Fruit fly (Drosophila melanogaster): Measurements from ENCODE around the gene CG14780.

The CG14780 gene

DNA sequence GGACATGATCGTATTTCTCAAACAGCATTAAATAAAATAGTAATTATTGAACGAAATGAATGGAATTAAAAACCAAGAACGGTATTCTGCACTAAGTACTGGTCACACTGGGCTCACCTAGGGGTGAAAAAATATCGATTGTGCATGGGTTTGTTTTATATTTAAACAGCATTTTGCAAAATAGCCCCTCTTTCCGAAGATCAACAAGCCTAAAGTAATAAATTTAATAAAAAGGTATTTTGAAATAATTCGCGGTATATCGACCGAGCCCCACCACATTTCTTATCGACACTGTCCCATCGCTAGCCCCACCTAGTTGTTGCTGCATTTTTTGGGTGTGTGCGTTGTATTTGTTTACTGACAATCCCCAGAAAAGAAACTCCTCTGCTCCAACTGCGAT lies 1.8 kb upstream of the CG14780 start, which contains the start of gene pck (continued):
- TF ChIP-seq NC2β (GFP tag; optimal IDR thresholded peaks at IDR 0.05) (peak; percentile 71), ham (GFP tag; IDR thresholded peaks at IDR 0.05) (no peak)

dm6 chrX:1476436-1476835 lies 4.1 kb downstream of the CG14780 start:
- TF ChIP-seq CrebB (tag; optimal IDR thresholded peaks at IDR 0.05), result no peak
- no peak for TF ChIP-seq CG8359 (GFP tag; optimal IDR thresholded peaks at IDR 0.05; ENCODE audit: borderline replicate concordance)
- 0 out of 2 replicates have a peak, but pooled peaks have one; percentile 3 for TF ChIP-seq Drgx (GFP tag; IDR thresholded peaks at IDR 0.05)
- TF ChIP-seq nau (GFP tag; optimal IDR thresholded peaks at IDR 0.05), result no peak
- TF ChIP-seq h (optimal IDR thresholded peaks at IDR 0.05), result no peak
- TF ChIP-seq CG13775 (GFP tag; optimal IDR thresholded peaks at IDR 0.05), result no peak
- no peak for TF ChIP-seq CG9215 (GFP tag; IDR thresholded peaks at IDR 0.05)
- TF ChIP-seq Hmr (GFP tag; optimal IDR thresholded peaks at IDR 0.05), result no peak
- TF ChIP-seq Blimp-1 (GFP tag; optimal IDR thresholded peaks at IDR 0.05), result no peak
- TF ChIP-seq rib (GFP tag; IDR thresholded peaks at IDR 0.05), result no peak
- peak; percentile 92 for TF ChIP-seq scrt (GFP tag; optimal IDR thresholded peaks at IDR 0.05)
- no peak for TF ChIP-seq Optix (GFP tag; IDR thresholded peaks at IDR 0.05)
- TF ChIP-seq Fer1 (GFP tag; optimal IDR thresholded peaks at IDR 0.05), result peak; percentile 87
- no peak for TF ChIP-seq klu (GFP tag; IDR thresholded peaks at IDR 0.05)
- TF ChIP-seq Deaf1 (tag; optimal IDR thresholded peaks at IDR 0.05), result peak; percentile 43

dm6 chrX:1476848-1477247 lies 4.5 kb downstream of the CG14780 start, which contains the start of the genes Rab27 and mei-38:
Gene Rab27, minus strand, starts transcription at chrX:1476974.
Gene mei-38, plus strand, starts transcription at chrX:1477063.
- TF ChIP-seq jigr1 (GFP tag; IDR thresholded peaks at IDR 0.05), result no peak
- no peak; the same call in 1 of the 2 replicates for TF ChIP-seq CG4404 (GFP tag; IDR thresholded peaks at IDR 0.05)
- peak; percentile 39 for TF ChIP-seq CG13624 (GFP tag; optimal IDR thresholded peaks at IDR 0.05)
- TF ChIP-seq CG2889 (GFP tag; IDR thresholded peaks at IDR 0.05), result no peak
- TF ChIP-seq CG12299 (tag; optimal IDR thresholded peaks at IDR 0.05), result no peak
- no peak for TF ChIP-seq sim (GFP tag; IDR thresholded peaks at IDR 0.05)
- TF ChIP-seq chm (GFP tag; IDR thresholded peaks at IDR 0.05), result no peak
- no peak for TF ChIP-seq ham (GFP tag; IDR thresholded peaks at IDR 0.05)
- peak; percentile 60; the same call in 2 of the 3 replicates for TF ChIP-seq knrl (GFP tag; IDR thresholded peaks at IDR 0.05; ENCODE audit: partially characterized antibody)
- no peak for TF ChIP-seq CG10959 (GFP tag; IDR thresholded peaks at IDR 0.05)
- TF ChIP-seq ind (GFP tag; optimal IDR thresholded peaks at IDR 0.05), result no peak
- peak; percentile 54 for TF ChIP-seq her (GFP tag; optimal IDR thresholded peaks at IDR 0.05)
- no peak for TF ChIP-seq fd102C (GFP tag; optimal IDR thresholded peaks at IDR 0.05)
- TF ChIP-seq CG34422 (GFP tag; IDR thresholded peaks at IDR 0.05), result no peak
- no peak for TF ChIP-seq Rx (GFP tag; IDR thresholded peaks at IDR 0.05)
- peak; percentile 9 for TF ChIP-seq Camta (GFP tag; optimal IDR thresholded peaks at IDR 0.05)
- TF ChIP-seq CG10431 (GFP tag; optimal IDR thresholded peaks at IDR 0.05), result no peak
- TF ChIP-seq zfh2 (GFP tag; optimal IDR thresholded peaks at IDR 0.05), result peak; percentile 53
- no peak for TF ChIP-seq CG10209 (GFP tag; optimal IDR thresholded peaks at IDR 0.05)
- no peak for TF ChIP-seq sug (tag; optimal IDR thresholded peaks at IDR 0.05)
- no peak for TF ChIP-seq CG15269 (tag; optimal IDR thresholded peaks at IDR 0.05)
- no peak for TF ChIP-seq eve (GFP tag; optimal IDR thresholded peaks at IDR 0.05)
- no peak for TF ChIP-seq CG18476 (GFP tag; optimal IDR thresholded peaks at IDR 0.05)
- no peak for TF ChIP-seq ci (GFP tag; IDR thresholded peaks at IDR 0.05)
- no peak for TF ChIP-seq toy (GFP tag; IDR thresholded peaks at IDR 0.05)
- no peak for TF ChIP-seq lmd (GFP tag; IDR thresholded peaks at IDR 0.05)
- no peak for TF ChIP-seq CG13424 (tag; optimal IDR thresholded peaks at IDR 0.05)
- no peak for TF ChIP-seq ro (GFP tag; IDR thresholded peaks at IDR 0.05)
- no peak for TF ChIP-seq CG6689 (GFP tag; IDR thresholded peaks at IDR 0.05)
- TF ChIP-seq psq (GFP tag; optimal IDR thresholded peaks at IDR 0.05), result no peak
- no peak for TF ChIP-seq CG12744 (GFP tag; optimal IDR thresholded peaks at IDR 0.05)
- no peak for TF ChIP-seq pros (GFP tag; optimal IDR thresholded peaks at IDR 0.05)
- peak; percentile 54 for TF ChIP-seq Ets97D (GFP tag; optimal IDR thresholded peaks at IDR 0.05)
- TF ChIP-seq Kr (GFP tag; optimal IDR thresholded peaks at IDR 0.05), result no peak

Data from whole organism, embryonic.